Fruit fly (Drosophila melanogaster) whole organism, embryonic: ENCODE measurements around the gene dpr9.

ENCODE experiments used
- Asciz ChIP-seq: fragments of 200-800 bp; sonication (Bioruptor generic); optimal IDR thresholded peaks from 2 replicates; lab custom pipeline; 2017; ENCODE audit warnings: missing biosample characterization, mild to moderate bottlenecking, missing genetic modification characterization, missing genetic modification reagents
- Blimp-1 ChIP-seq: fragments of 200-800 bp; sonication (Bioruptor generic); optimal IDR thresholded peaks from 3 replicates; lab custom pipeline; 2018; ENCODE audit warnings: missing biosample characterization, missing genetic modification characterization, mild to moderate bottlenecking, moderate library complexity, missing genetic modification reagents
- C15 ChIP-seq: fragments of 200-800 bp; sonication (Bioruptor generic); IDR thresholded peaks from 3 replicates; pipeline ENCODE4 v1.3.6; 2022; ENCODE audit warnings: missing biosample characterization, missing genetic modification characterization
- CG10654 ChIP-seq: fragments of 200-800 bp; sonication (Bioruptor generic); optimal IDR thresholded peaks from 2 replicates; lab custom pipeline; 2016; ENCODE audit warnings: missing biosample characterization, missing genetic modification characterization
- CG10979 ChIP-seq: fragments of 200-800 bp; sonication (Bioruptor generic); optimal IDR thresholded peaks from 2 replicates; lab custom pipeline; 2018; ENCODE audit warnings: missing biosample characterization, mild to moderate bottlenecking, missing genetic modification characterization, moderate library complexity
- CG1233 ChIP-seq: fragments of 200-800 bp; sonication (Bioruptor generic); optimal IDR thresholded peaks from 4 replicates; lab custom pipeline; 2018; ENCODE audit warnings: missing biosample characterization, mild to moderate bottlenecking, missing genetic modification characterization
- CG13296 ChIP-seq: fragments of 200-800 bp; sonication (Bioruptor generic); optimal IDR thresholded peaks from 3 replicates; lab custom pipeline; 2018; ENCODE audit warnings: missing biosample characterization, mild to moderate bottlenecking, missing genetic modification characterization
- CG15269 ChIP-seq: fragments of 200-800 bp; sonication (Bioruptor generic); optimal IDR thresholded peaks from 2 replicates; lab custom pipeline; 2018; ENCODE audit warnings: missing biosample characterization, mild to moderate bottlenecking, missing genetic modification characterization, moderate library complexity
- CG15601 ChIP-seq: fragments of 200-800 bp; sonication (Bioruptor generic); optimal IDR thresholded peaks from 3 replicates; lab custom pipeline; 2019; ENCODE audit warnings: missing biosample characterization, mild to moderate bottlenecking, missing genetic modification characterization, moderate library complexity
- CG1602 ChIP-seq: fragments of 200-800 bp; sonication (Bioruptor generic); optimal IDR thresholded peaks from 3 replicates; lab custom pipeline; 2016; ENCODE audit warnings: missing biosample characterization, missing genetic modification characterization
- CG16863 ChIP-seq: fragments of 200-800 bp; sonication (Bioruptor generic); optimal IDR thresholded peaks from 3 replicates; lab custom pipeline; 2016; ENCODE audit warnings: missing biosample characterization, missing genetic modification characterization
- CG17186 ChIP-seq: fragments of 200-800 bp; sonication (Bioruptor generic); optimal IDR thresholded peaks from 3 replicates; lab custom pipeline; 2017; ENCODE audit warnings: missing biosample characterization, missing genetic modification reagents, missing genetic modification characterization
- CG17385 ChIP-seq: fragments of 200-800 bp; sonication (Bioruptor generic); optimal IDR thresholded peaks from 3 replicates; lab custom pipeline; 2018; ENCODE audit warnings: missing biosample characterization, mild to moderate bottlenecking, missing genetic modification characterization
- CG18476 ChIP-seq: fragments of 200-800 bp; sonication (Bioruptor generic); optimal IDR thresholded peaks from 2 replicates; lab custom pipeline; 2016; ENCODE audit warnings: missing biosample characterization, mild to moderate bottlenecking, missing genetic modification characterization
- CG18599 ChIP-seq: fragments of 200-800 bp; sonication (Bioruptor generic); optimal IDR thresholded peaks from 3 replicates; lab custom pipeline; 2017; ENCODE audit warnings: missing biosample characterization, missing genetic modification characterization, mild to moderate bottlenecking, moderate library complexity, missing genetic modification reagents
- CG30403 ChIP-seq: fragments of 200-800 bp; sonication (Bioruptor generic); optimal IDR thresholded peaks from 3 replicates; lab custom pipeline; 2016; ENCODE audit warnings: missing biosample characterization, missing genetic modification characterization
- CG31441 ChIP-seq: fragments of 200-800 bp; sonication (Bioruptor generic); IDR thresholded peaks from 2 replicates; pipeline ENCODE4 v1.3.6; 2022; ENCODE audit warnings: missing biosample characterization, missing genetic modification characterization
- CG32532 ChIP-seq: fragments of 200-800 bp; sonication (Bioruptor generic); IDR thresholded peaks from 2 replicates; pipeline ENCODE4 v1.3.6; 2022; ENCODE audit warnings: missing biosample characterization, missing genetic modification characterization
- CG6254 ChIP-seq: fragments of 200-800 bp; sonication (Bioruptor generic); optimal IDR thresholded peaks from 3 replicates; lab custom pipeline; 2017; ENCODE audit warnings: mild to moderate bottlenecking, missing biosample characterization, missing genetic modification reagents, missing genetic modification characterization
- CG6854 ChIP-seq: fragments of 200-800 bp; sonication (Bioruptor generic); optimal IDR thresholded peaks from 3 replicates; lab custom pipeline; 2017; ENCODE audit warnings: missing biosample characterization, mild to moderate bottlenecking, missing genetic modification characterization
- CG8290 ChIP-seq, 3 experiments: fragments of 200-800 bp; sonication (Bioruptor generic); optimal IDR thresholded peaks; 2 replicates each; lab custom pipeline; 2016 to 2019; ENCODE audit warnings: missing biosample characterization in 3 of 3, missing genetic modification characterization in 3 of 3, mild to moderate bottlenecking in 2 of 3, moderate library complexity in 1 of 3
- CG8924 ChIP-seq: fragments of 200-800 bp; optimal IDR thresholded peaks from 3 replicates; lab custom pipeline; 2019; ENCODE audit warnings: missing biosample characterization, mild to moderate bottlenecking, missing genetic modification characterization, moderate library complexity
- CG9817 ChIP-seq: fragments of 200-800 bp; sonication (Bioruptor generic); optimal IDR thresholded peaks from 2 replicates; lab custom pipeline; 2018; ENCODE audit warnings: missing biosample characterization, mild to moderate bottlenecking, missing genetic modification characterization, moderate library complexity
- D19A ChIP-seq: fragments of 200-800 bp; optimal IDR thresholded peaks from 3 replicates; lab custom pipeline; 2019; ENCODE audit warnings: missing biosample characterization, mild to moderate bottlenecking, missing genetic modification characterization, moderate library complexity
- Ets65A ChIP-seq: fragments of 200-800 bp; sonication (Bioruptor generic); peaks from one replicate; lab custom pipeline; 2016; ENCODE audit warnings: missing biosample characterization, missing genetic modification characterization
- Fer1 ChIP-seq: fragments of 200-800 bp; sonication (Bioruptor generic); optimal IDR thresholded peaks from 2 replicates; lab custom pipeline; 2017; ENCODE audit warnings: missing biosample characterization, mild to moderate bottlenecking, missing genetic modification characterization
- Fer2 ChIP-seq: fragments of 200-800 bp; sonication (Bioruptor generic); optimal IDR thresholded peaks from 2 replicates; lab custom pipeline; 2018; ENCODE audit warnings: missing biosample characterization, mild to moderate bottlenecking, missing genetic modification characterization, moderate library complexity
- HmgD ChIP-seq: fragments of 200-800 bp; sonication (Bioruptor generic); optimal IDR thresholded peaks from 3 replicates; lab custom pipeline; 2016; ENCODE audit warnings: missing biosample characterization, missing genetic modification characterization
- HmgZ ChIP-seq: fragments of 200-800 bp; sonication (Bioruptor generic); optimal IDR thresholded peaks from 2 replicates; lab custom pipeline; 2018; ENCODE audit warnings: missing biosample characterization, mild to moderate bottlenecking, missing genetic modification characterization
- MTF-1 ChIP-seq: fragments of 200-800 bp; sonication (Bioruptor generic); optimal IDR thresholded peaks from 2 replicates; lab custom pipeline; 2018; ENCODE audit warnings: missing biosample characterization, mild to moderate bottlenecking, missing genetic modification characterization, borderline replicate concordance
- Myb ChIP-seq: fragments of 200-800 bp; sonication (Bioruptor generic); optimal IDR thresholded peaks from 2 replicates; lab custom pipeline; 2016; ENCODE audit warnings: missing biosample characterization, missing genetic modification characterization
- Oaz ChIP-seq: fragments of 200-800 bp; sonication (Bioruptor generic); IDR thresholded peaks from 2 replicates; pipeline ENCODE4 v1.3.6; 2022; ENCODE audit warnings: missing biosample characterization, missing genetic modification characterization
- Oli ChIP-seq: fragments of 200-800 bp; sonication (Bioruptor generic); optimal IDR thresholded peaks from 2 replicates; lab custom pipeline; 2018; ENCODE audit warnings: missing biosample characterization, mild to moderate bottlenecking, missing genetic modification characterization, moderate library complexity
- Sox100B ChIP-seq: fragments of 200-800 bp; sonication (Bioruptor generic); optimal IDR thresholded peaks from 3 replicates; lab custom pipeline; 2018; ENCODE audit warnings: missing biosample characterization, mild to moderate bottlenecking, missing genetic modification characterization
- Vsx1 ChIP-seq: fragments of 200-800 bp; sonication (Bioruptor generic); optimal IDR thresholded peaks from 2 replicates; lab custom pipeline; 2017; ENCODE audit warnings: missing biosample characterization, mild to moderate bottlenecking, missing genetic modification characterization, missing genetic modification reagents
- bcd ChIP-seq: fragments of 200-800 bp; sonication (Bioruptor generic); optimal IDR thresholded peaks from 2 replicates; lab custom pipeline; 2017; ENCODE audit warnings: missing biosample characterization, mild to moderate bottlenecking, missing genetic modification characterization
- bsh ChIP-seq, 2 experiments: fragments of 200-800 bp; sonication (Bioruptor generic); optimal IDR thresholded peaks; 2 replicates each; lab custom pipeline; 2017 to 2018; ENCODE audit warnings: mild to moderate bottlenecking in 2 of 2, missing biosample characterization in 2 of 2, missing genetic modification characterization in 2 of 2, moderate library complexity in 1 of 2
- chm ChIP-seq: fragments of 200-800 bp; sonication (Bioruptor generic); IDR thresholded peaks from 2 replicates; pipeline ENCODE4 v1.3.6; 2022; ENCODE audit warnings: missing biosample characterization, missing genetic modification characterization
- croc ChIP-seq: fragments of 200-800 bp; sonication (Bioruptor generic); conservative IDR thresholded peaks from 3 replicates; pipeline ENCODE4 v1.3.6; 2022; ENCODE audit warnings: missing biosample characterization, missing genetic modification characterization
- dpn ChIP-seq, 2 experiments: fragments of 200-800 bp; sonication (Bioruptor generic); optimal IDR thresholded peaks; 3 replicates each; lab custom pipeline; 2016; ENCODE audit warnings: missing biosample characterization in 2 of 2, missing genetic modification characterization in 2 of 2
- gem ChIP-seq: fragments of 200-800 bp; sonication (Bioruptor generic); optimal IDR thresholded peaks from 2 replicates; lab custom pipeline; 2019; ENCODE audit warnings: missing biosample characterization, mild to moderate bottlenecking, missing genetic modification characterization, moderate library complexity
- hkb ChIP-seq, 2 experiments: fragments of 200-800 bp in 1 of 2; fragments of >200 bp in 1 of 2; sonication (Bioruptor generic) in 1 of 2; IDR thresholded peaks in 1 of 2; optimal IDR thresholded peaks in 1 of 2; 2 replicates each; pipeline versions ENCODE4 v1.3.6 to Lab custom; 2017 to 2022; ENCODE audit warnings: missing biosample characterization in 1 of 2, missing genetic modification characterization in 1 of 2
- ind ChIP-seq: fragments of 200-800 bp; sonication (Bioruptor generic); optimal IDR thresholded peaks from 3 replicates; lab custom pipeline; 2016; ENCODE audit warnings: missing biosample characterization, missing genetic modification characterization
- pho ChIP-seq: fragments of 200-800 bp; sonication (Bioruptor generic); optimal IDR thresholded peaks from 2 replicates; lab custom pipeline; 2016; ENCODE audit warnings: missing biosample characterization, missing genetic modification characterization
- stwl ChIP-seq: fragments of 200-800 bp; sonication (Bioruptor generic); optimal IDR thresholded peaks from 3 replicates; lab custom pipeline; 2018; ENCODE audit warnings: missing biosample characterization, mild to moderate bottlenecking, missing genetic modification characterization, moderate library complexity
- unpg ChIP-seq: fragments of 200-800 bp; sonication (Bioruptor generic); optimal IDR thresholded peaks from 3 replicates; lab custom pipeline; 2018; ENCODE audit warnings: missing biosample characterization, mild to moderate bottlenecking, missing genetic modification characterization, moderate library complexity
- vvl ChIP-seq: fragments of 200-800 bp; sonication (Bioruptor generic); IDR thresholded peaks from 2 replicates; pipeline ENCODE4 v1.3.6; 2022; ENCODE audit warnings: missing biosample characterization, missing genetic modification characterization

Gene dpr9

DNA sequence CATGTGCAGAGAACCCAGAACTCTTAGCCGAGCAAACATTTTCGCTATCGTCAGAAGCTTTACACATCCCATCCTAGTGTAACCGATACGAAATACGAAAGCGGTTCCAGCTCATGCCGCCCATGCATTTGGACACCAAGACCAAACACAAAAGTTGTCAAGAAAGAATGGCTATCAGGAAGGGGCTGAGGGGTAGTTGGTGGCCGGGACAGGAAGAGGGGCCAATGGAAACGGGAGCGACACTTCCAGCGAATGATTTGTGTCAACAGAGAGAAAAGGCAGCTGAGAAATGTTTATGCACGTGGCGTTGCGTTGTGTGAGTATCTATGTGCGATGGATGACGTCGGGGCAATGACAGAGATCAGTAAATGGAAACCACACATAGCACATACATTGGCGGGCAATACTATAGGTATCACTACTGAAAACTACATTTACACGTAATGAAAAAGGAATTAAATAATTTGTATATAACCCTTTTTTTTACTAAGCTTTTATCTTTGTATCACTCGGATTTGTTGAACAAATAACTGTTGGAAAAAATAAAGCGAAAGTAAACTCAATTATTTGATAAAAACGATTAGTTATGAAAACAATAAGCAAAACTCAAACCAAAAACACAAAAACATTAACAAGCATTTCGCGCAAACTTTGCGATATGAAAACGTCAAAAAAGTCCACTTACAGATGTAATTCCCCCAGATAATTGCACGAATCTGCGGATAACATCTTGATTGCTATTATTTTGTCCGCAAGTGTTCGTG is 37.6 kb upstream of the dpr9 start (continued):
- TF ChIP-seq Myb (GFP tag; lab: Kevin White, UChicago) (no peak), CG13296 (GFP tag; lab: Kevin White, UChicago) (no peak), Vsx1 (GFP tag; lab: Kevin White, UChicago) (no peak), CG9817 (tag; lab: Kevin White, UChicago) (no peak), CG31441 (peak; percentile 71), pho (GFP tag; lab: Kevin White, UChicago) (no peak), Asciz (GFP tag; lab: Kevin White, UChicago) (peak; percentile 79), CG18476 (peak; percentile 1), vvl (GFP tag; lab: Robert Waterston, UW) (no peak), Ets65A (GFP tag; lab: Kevin White, UChicago) (peak; percentile 83), CG16863 (peak; percentile 11), stwl (no peak), C15 (GFP tag; lab: Robert Waterston, UW) (no peak), CG17385 (GFP tag; lab: Kevin White, UChicago) (peak; percentile 6), HmgZ (tag; lab: Kevin White, UChicago) (no peak), HmgD (no peak), croc (GFP tag; lab: Robert Waterston, UW) (peak; percentile 28; the same call in 1 of the 3 replicates), CG10979 (tag; lab: Kevin White, UChicago) (peak; percentile 70), chm (no peak), CG15601 (peak; percentile 27), CG1602 (GFP tag; lab: Kevin White, UChicago) (no peak), Fer1 (GFP tag; lab: Kevin White, UChicago) (no peak), CG6254 (GFP tag; lab: Kevin White, UChicago) (peak; percentile 48), CG10654 (GFP tag; lab: Kevin White, UChicago) (peak; percentile 4), ind (GFP tag; lab: Kevin White, UChicago) (peak; percentile 14), Blimp-1 (GFP tag; lab: Kevin White, UChicago) (peak; percentile 58), CG18599 (GFP tag; lab: Kevin White, UChicago) (peak; percentile 11), dpn (GFP tag; optimal IDR thresholded peaks at IDR 0.05; lab: Kevin White, UChicago) (peak in 1 of 2 experiments; percentile 9), CG8290 (GFP tag; optimal IDR thresholded peaks at IDR 0.05; lab: Kevin White, UChicago) (no peak), CG8290 (tag; optimal IDR thresholded peaks at IDR 0.05; lab: Kevin White, UChicago) (no peak), Fer2 (no peak), CG1233 (peak; percentile 55), CG6854 (no peak), CG30403 (GFP tag; lab: Kevin White, UChicago) (peak; percentile 41), CG17186 (GFP tag; lab: Kevin White, UChicago) (no peak), unpg (GFP tag; lab: Kevin White, UChicago) (peak; percentile 18), Oaz (GFP tag; lab: Robert Waterston, UW) (no peak), gem (tag; lab: Kevin White, UChicago) (peak; percentile 67), Sox100B (GFP tag; lab: Kevin White, UChicago) (peak; percentile 77), CG32532 (GFP tag; lab: Robert Waterston, UW) (no peak), bcd (GFP tag; lab: Kevin White, UChicago) (peak; percentile 43), CG8924 (peak; percentile 45), D19A (tag; lab: Kevin White, UChicago) (peak; percentile 54), CG15269 (tag; lab: Kevin White, UChicago) (peak; percentile 32), MTF-1 (no peak), Oli (peak; percentile 53), hkb (optimal IDR thresholded peaks at IDR 0.05; lab: Kevin White, UChicago) (no peak), hkb (GFP tag; IDR thresholded peaks at IDR 0.05; lab: Robert Waterston, UW) (0 out of 2 replicates have a peak, but pooled peaks have one; percentile 14), bsh (GFP tag; optimal IDR thresholded peaks at IDR 0.05; lab: Kevin White, UChicago) (peak; percentile 37 to 74)
